Worm (Caenorhabditis elegans): ENCODE measurements around the gene T05C12.8.
A peak's percentile ranks its signal among the peaks of the same experiment; 100 is the strongest.

- TF ChIP-seq snpc-4 (GFP tag; optimal IDR thresholded peaks at IDR 0.05) (no peak), snpc-4 (tag; optimal IDR thresholded peaks at IDR 0.05) (peak in 1 of 4 experiments; percentile 1), F37B4.10 (GFP tag; IDR thresholded peaks at IDR 0.05) (no peak), unc-62 (GFP tag; optimal IDR thresholded peaks at IDR 0.05) (no peak), ceh-58 (GFP tag; IDR thresholded peaks at IDR 0.05) (no peak), hrde-1 (tag; optimal IDR thresholded peaks at IDR 0.05; ENCODE audit: borderline replicate concordance) (no peak), hmg-20 (GFP tag; IDR thresholded peaks at IDR 0.05) (no peak), xnd-1 (tag; optimal IDR thresholded peaks at IDR 0.05) (no peak), hlh-12 (tag; optimal IDR thresholded peaks at IDR 0.05) (no peak), snpc-1.1 (tag; optimal IDR thresholded peaks at IDR 0.05; ENCODE audit: insufficient read depth) (no peak), chd-7 (tag; optimal IDR thresholded peaks at IDR 0.05) (no peak)
Observed at ce11 chrII:8187516-8187915, 2.8 kb downstream of the T05C12.8 start.

Measured in whole organism, young adult.